Fruit fly (Drosophila melanogaster) whole organism, adult: ENCODE measurements around the gene CG14989.

Source experiments
- CG11617 ChIP-seq: fragments of 200-800 bp; sonication (Bioruptor generic); optimal IDR thresholded peaks from 2 replicates; lab custom pipeline; 2017; ENCODE audit warnings: mild to moderate bottlenecking, missing biosample characterization, missing genetic modification reagents, missing genetic modification characterization
- CG12768 ChIP-seq: fragments of 200-800 bp; sonication (Bioruptor generic); optimal IDR thresholded peaks from 2 replicates; lab custom pipeline; 2017; ENCODE audit warnings: missing biosample characterization, missing genetic modification characterization, mild to moderate bottlenecking, moderate library complexity, missing genetic modification reagents
- CG5204 ChIP-seq: fragments of 200-800 bp; sonication (Bioruptor generic); optimal IDR thresholded peaks from 2 replicates; lab custom pipeline; 2016; ENCODE audit warnings: missing biosample characterization, missing genetic modification characterization
- CG7045 ChIP-seq: fragments of 200-800 bp; sonication (Bioruptor generic); optimal IDR thresholded peaks from 2 replicates; lab custom pipeline; 2017; ENCODE audit warnings: missing biosample characterization, mild to moderate bottlenecking, missing genetic modification characterization
- Clk ChIP-seq: fragments of 200-800 bp; sonication (Bioruptor generic); optimal IDR thresholded peaks from 2 replicates; lab custom pipeline; 2017; ENCODE audit warnings: missing biosample characterization, missing genetic modification characterization
- Hr96 ChIP-seq: fragments of 200-800 bp; sonication (Bioruptor generic); optimal IDR thresholded peaks from 2 replicates; lab custom pipeline; 2016; ENCODE audit warnings: missing biosample characterization, missing genetic modification characterization
- cnc ChIP-seq, 2 experiments: fragments of >200 bp; optimal IDR thresholded peaks; 2 replicates each; lab custom pipeline; 2017
- kay ChIP-seq: fragments of 200-800 bp; sonication (Bioruptor generic); peaks from one replicate; lab custom pipeline; 2016; ENCODE audit warnings: missing biosample characterization, missing genetic modification characterization, borderline replicate concordance
- pad ChIP-seq: fragments of 200-800 bp; sonication (Bioruptor generic); optimal IDR thresholded peaks from 3 replicates; lab custom pipeline; 2017; ENCODE audit warnings: missing biosample characterization, missing genetic modification characterization, mild to moderate bottlenecking, moderate library complexity, missing genetic modification reagents
- tj ChIP-seq: fragments of 200-800 bp; sonication (Bioruptor generic); optimal IDR thresholded peaks from 3 replicates; lab custom pipeline; 2017; ENCODE audit warnings: missing biosample characterization, mild to moderate bottlenecking, missing genetic modification characterization, moderate library complexity
- toe ChIP-seq: fragments of 200-800 bp; sonication (Bioruptor generic); optimal IDR thresholded peaks from 2 replicates; lab custom pipeline; 2016; ENCODE audit warnings: missing biosample characterization, missing genetic modification characterization

- TF ChIP-seq Hr96 (GFP tag; lab: Kevin White, UChicago), result peak; percentile 72
- TF ChIP-seq CG5204, result no peak
- peak; percentile 56 for TF ChIP-seq tj
- no peak for TF ChIP-seq cnc (optimal IDR thresholded peaks at IDR 0.05; lab: Kevin White, UChicago)
- TF ChIP-seq CG7045 (GFP tag; lab: Kevin White, UChicago), result peak; percentile 53
- no peak for TF ChIP-seq toe (GFP tag; lab: Kevin White, UChicago)
- TF ChIP-seq Clk (GFP tag; lab: Kevin White, UChicago), result peak; percentile 1
- peak; percentile 25 for TF ChIP-seq CG11617 (GFP tag; lab: Kevin White, UChicago)
- peak; percentile 96 for TF ChIP-seq kay (GFP tag; lab: Kevin White, UChicago)
- TF ChIP-seq CG12768, result peak; percentile 84
- TF ChIP-seq pad (GFP tag; lab: Kevin White, UChicago), result peak; percentile 59
These were observed 34.9 kb downstream of the CG14989 start, which contains the start of gene Chd64 for dm6 chr3L:4122185-4122767.
